Worm (Caenorhabditis elegans) whole organism, young adult: Measurements from ENCODE around the gene C47D2.1.

ENCODE experiments used
- B0019.2 ChIP-seq: fragments of 200-800 bp; sonication (Bioruptor generic); conservative IDR thresholded peaks from 2 replicates; pipeline ENCODE4 v1.3.6; 2022; ENCODE audit warnings: missing genetic modification reagents, missing genetic modification characterization, missing compliant biosample characterization
- B0035.1 ChIP-seq: sonication (generic microtip); optimal IDR thresholded peaks from 2 replicates; lab custom pipeline; 2016; ENCODE audit warnings: missing genetic modification characterization, mild to moderate bottlenecking, missing compliant biosample characterization, missing genotype, missing genetic modification reagents
- B0336.3 ChIP-seq: fragments of 200-800 bp; sonication (Bioruptor generic); IDR thresholded peaks from 2 replicates; pipeline ENCODE4 v1.3.6; 2022; ENCODE audit warnings: missing genetic modification characterization, missing compliant biosample characterization
- C06A6.2 ChIP-seq: fragments of 200-800 bp; sonication (Bioruptor generic); conservative IDR thresholded peaks from 2 replicates; pipeline ENCODE4 v1.3.6; 2022; ENCODE audit warnings: missing genetic modification characterization, missing compliant biosample characterization
- D2030.7 ChIP-seq: fragments of 200-800 bp; sonication (Bioruptor generic); IDR thresholded peaks from 2 replicates; pipeline ENCODE4 v1.3.6; 2022; ENCODE audit warnings: missing genetic modification reagents, missing genetic modification characterization, missing compliant biosample characterization
- F10E7.11 ChIP-seq: sonication (generic microtip); optimal IDR thresholded peaks from 2 replicates; lab custom pipeline; 2017; ENCODE audit warnings: mild to moderate bottlenecking, missing genetic modification characterization, moderate library complexity, missing compliant biosample characterization
- F33H1.4 ChIP-seq: fragments of 200-800 bp; sonication (Bioruptor generic); IDR thresholded peaks from 2 replicates; pipeline ENCODE4 v1.3.6; 2022; ENCODE audit warnings: missing genetic modification reagents, missing genetic modification characterization, missing compliant biosample characterization
- F37B4.10 ChIP-seq: fragments of 200-800 bp; sonication (Bioruptor generic); IDR thresholded peaks from 2 replicates; pipeline ENCODE4 v1.3.6; 2022; ENCODE audit warnings: missing genetic modification characterization, missing compliant biosample characterization
- F52B5.7 ChIP-seq: sonication (generic microtip); optimal IDR thresholded peaks from 2 replicates; lab custom pipeline; 2016; ENCODE audit warnings: mild to moderate bottlenecking, missing genetic modification characterization, missing compliant biosample characterization
- K12H6.12 ChIP-seq: fragments of 200-800 bp; sonication (Bioruptor generic); optimal IDR thresholded peaks from 2 replicates; lab custom pipeline; 2018; ENCODE audit warnings: mild to moderate bottlenecking, missing genetic modification characterization, missing compliant biosample characterization
- Y53F4B.3 ChIP-seq: fragments of 200-800 bp; sonication (Bioruptor generic); IDR thresholded peaks from 2 replicates; pipeline ENCODE4 v1.3.6; 2022; ENCODE audit warnings: missing genetic modification reagents, missing genetic modification characterization, missing compliant biosample characterization
- akir-1 ChIP-seq: fragments of 200-800 bp; sonication (Bioruptor generic); optimal IDR thresholded peaks from 2 replicates; lab custom pipeline; 2018; ENCODE audit warnings: mild to moderate bottlenecking, missing genetic modification characterization, moderate library complexity, missing compliant biosample characterization
- atf-7 ChIP-seq: sonication (generic microtip); optimal IDR thresholded peaks from 2 replicates; lab custom pipeline; 2017; ENCODE audit warnings: mild to moderate bottlenecking, missing genetic modification characterization, missing compliant biosample characterization
- athp-1 ChIP-seq: sonication (generic microtip); optimal IDR thresholded peaks from 2 replicates; lab custom pipeline; 2017; ENCODE audit warnings: mild to moderate bottlenecking, missing genetic modification characterization, missing compliant biosample characterization
- attf-6 ChIP-seq: fragments of 200-800 bp; sonication (Bioruptor generic); IDR thresholded peaks from 2 replicates; pipeline ENCODE4 v1.3.6; 2022; ENCODE audit warnings: missing genetic modification reagents, missing genetic modification characterization, missing compliant biosample characterization
- ceh-100 ChIP-seq: fragments of 200-800 bp; sonication (Bioruptor generic); IDR thresholded peaks from 2 replicates; pipeline ENCODE4 v1.3.6; 2022; ENCODE audit warnings: missing genetic modification reagents, missing genetic modification characterization, missing compliant biosample characterization
- ceh-79 ChIP-seq: sonication (generic microtip); optimal IDR thresholded peaks from 2 replicates; lab custom pipeline; 2017; ENCODE audit warnings: mild to moderate bottlenecking, missing genetic modification characterization, missing compliant biosample characterization
- dox-1 ChIP-seq: fragments of 200-800 bp; sonication (Bioruptor generic); IDR thresholded peaks from 2 replicates; pipeline ENCODE4 v1.3.6; 2022; ENCODE audit warnings: missing genetic modification reagents, missing genetic modification characterization, missing compliant biosample characterization
- dpl-1 ChIP-seq: fragments of 150-350 bp; optimal IDR thresholded peaks from 2 replicates; lab custom pipeline; 2014; ENCODE audit warnings: missing biosample characterization, missing genetic modification reagents, missing genetic modification characterization
- efl-1 ChIP-seq: fragments of 150-350 bp; optimal IDR thresholded peaks from 2 replicates; lab custom pipeline; 2014; ENCODE audit warnings: missing biosample characterization, missing genetic modification reagents, missing genetic modification characterization
- egl-18 ChIP-seq: fragments of 200-800 bp; sonication (Bioruptor generic); IDR thresholded peaks from 2 replicates; pipeline ENCODE4 v1.3.6; 2022; ENCODE audit warnings: missing genetic modification reagents, missing genetic modification characterization, missing compliant biosample characterization
- him-1 ChIP-seq: sonication (generic microtip); optimal IDR thresholded peaks from 2 replicates; lab custom pipeline; 2016; ENCODE audit warnings: missing genotype, missing genetic modification reagents, missing genetic modification characterization, missing compliant biosample characterization
- hlh-12 ChIP-seq: sonication (generic microtip); optimal IDR thresholded peaks from 2 replicates; lab custom pipeline; 2016; ENCODE audit warnings: missing genetic modification characterization, missing compliant biosample characterization
- hmg-1.2 ChIP-seq: fragments of 200-800 bp; sonication (Bioruptor generic); IDR thresholded peaks from 2 replicates; pipeline ENCODE4 v1.3.6; 2022; ENCODE audit warnings: missing genetic modification reagents, missing genetic modification characterization, missing compliant biosample characterization
- hmg-20 ChIP-seq: fragments of 200-800 bp; sonication (Bioruptor generic); IDR thresholded peaks from 2 replicates; pipeline ENCODE4 v1.3.6; 2022; ENCODE audit warnings: missing genetic modification reagents, missing genetic modification characterization, missing compliant biosample characterization
- hsf-1 ChIP-seq: fragments of 200-800 bp; sonication (Bioruptor generic); IDR thresholded peaks from 2 replicates; pipeline ENCODE4 v1.3.6; 2022; ENCODE audit warnings: missing genetic modification reagents, missing genetic modification characterization, missing compliant biosample characterization
- let-526 ChIP-seq: fragments of 200-800 bp; sonication (Bioruptor generic); IDR thresholded peaks from 2 replicates; pipeline ENCODE4 v1.3.6; 2022; ENCODE audit warnings: missing genetic modification reagents, missing genetic modification characterization, missing compliant biosample characterization
- let-607 ChIP-seq, 2 experiments: fragments of 200-800 bp in 1 of 2; sonication (Bioruptor generic) in 1 of 2; sonication (generic microtip) in 1 of 2; optimal IDR thresholded peaks; 2 replicates each; lab custom pipeline; 2016 to 2018; ENCODE audit warnings: mild to moderate bottlenecking in 2 of 2, missing compliant biosample characterization in 2 of 2, missing genetic modification characterization in 2 of 2, moderate library complexity in 2 of 2, missing genotype in 1 of 2
- lin-26 ChIP-seq: fragments of 200-800 bp; sonication (Bioruptor generic); IDR thresholded peaks from 2 replicates; pipeline ENCODE4 v1.3.6; 2022; ENCODE audit warnings: missing genetic modification reagents, missing genetic modification characterization, missing compliant biosample characterization
- lin-35 ChIP-seq, 3 experiments: fragments of 150-350 bp in 2 of 3; sonication (generic microtip) in 1 of 3; optimal IDR thresholded peaks; 2 replicates each; lab custom pipeline; 2014 to 2018; ENCODE audit warnings: missing biosample characterization in 3 of 3, missing genetic modification characterization in 3 of 3, missing genetic modification reagents in 3 of 3
- lin-40 ChIP-seq: sonication (generic microtip); optimal IDR thresholded peaks from 2 replicates; lab custom pipeline; 2016; ENCODE audit warnings: missing genetic modification characterization, mild to moderate bottlenecking, missing compliant biosample characterization, missing genotype, missing genetic modification reagents
- madf-6 ChIP-seq: fragments of 200-800 bp; sonication (Bioruptor generic); IDR thresholded peaks from 2 replicates; pipeline ENCODE4 v1.3.6; 2022; ENCODE audit warnings: missing genetic modification reagents, missing genetic modification characterization, missing compliant biosample characterization
- mes-4 ChIP-seq: sonication (generic microtip); optimal IDR thresholded peaks from 2 replicates; lab custom pipeline; 2016; ENCODE audit warnings: missing genotype, missing genetic modification characterization, missing compliant biosample characterization
- sdz-38 ChIP-seq: sonication (generic microtip); optimal IDR thresholded peaks from 2 replicates; lab custom pipeline; 2016; ENCODE audit warnings: missing genotype, missing genetic modification characterization, missing compliant biosample characterization
- sea-2 ChIP-seq: fragments of 200-800 bp; sonication (Bioruptor generic); IDR thresholded peaks from 2 replicates; pipeline ENCODE4 v1.3.6; 2022; ENCODE audit warnings: missing genetic modification characterization, missing compliant biosample characterization
- zfh-2 ChIP-seq: fragments of 200-800 bp; sonication (Bioruptor generic); conservative IDR thresholded peaks from 2 replicates; pipeline ENCODE4 v1.3.6; 2022; ENCODE audit warnings: missing genetic modification reagents, missing genetic modification characterization, missing compliant biosample characterization
- zim-3 ChIP-seq: sonication (generic microtip); optimal IDR thresholded peaks from 2 replicates; lab custom pipeline; 2017; ENCODE audit warnings: mild to moderate bottlenecking, missing genetic modification characterization, moderate library complexity, missing compliant biosample characterization
- ztf-18 ChIP-seq: sonication (generic microtip); optimal IDR thresholded peaks from 2 replicates; lab custom pipeline; 2016; ENCODE audit warnings: missing genotype, mild to moderate bottlenecking, missing genetic modification characterization, missing compliant biosample characterization
- ztf-22 ChIP-seq: fragments of 200-800 bp; sonication (Bioruptor generic); optimal IDR thresholded peaks from 2 replicates; lab custom pipeline; 2018; ENCODE audit warnings: mild to moderate bottlenecking, missing genetic modification characterization, moderate library complexity, missing compliant biosample characterization

Gene C47D2.1

ce11 chrX:8216957-8217356 lies 2.1 kb downstream of the C47D2.1 start:
- TF ChIP-seq lin-26, result no peak
- TF ChIP-seq ceh-100 (GFP tag; lab: Robert Waterston, UW), result no peak
- TF ChIP-seq efl-1 (GFP tag; lab: Kevin White, UChicago), result no peak

ce11 chrX:8218653-8219052 lies 3.8 kb downstream of the C47D2.1 start, which contains the start of gene K02A6.4:
TSS of gene K02A6.4 (minus strand) at chrX:8218753.
- no peak for TF ChIP-seq madf-6 (GFP tag; lab: Robert Waterston, UW)
- TF ChIP-seq ceh-79, result no peak

ce11 chrX:8219428-8219827 lies 4.6 kb downstream of the C47D2.1 start, which contains the start of gene K02A6.1:
TSS of gene K02A6.1 (plus strand) at chrX:8219728.
- no peak for TF ChIP-seq hsf-1 (GFP tag; lab: Robert Waterston, UW)
- TF ChIP-seq atf-7 (tag; lab: Kevin White, UChicago), result no peak
- no peak for TF ChIP-seq ztf-22 (GFP tag; lab: Kevin White, UChicago)
- TF ChIP-seq zfh-2 (GFP tag; lab: Robert Waterston, UW), result no peak
- no peak for TF ChIP-seq hlh-12 (tag; lab: Kevin White, UChicago)
- TF ChIP-seq F33H1.4 (GFP tag; lab: Robert Waterston, UW), result no peak
- no peak for TF ChIP-seq ztf-18
- TF ChIP-seq B0035.1 (tag; lab: Kevin White, UChicago), result no peak
- no peak for TF ChIP-seq lin-35 (GFP tag; optimal IDR thresholded peaks at IDR 0.05; lab: Kevin White, UChicago)
- no peak for TF ChIP-seq lin-40
- TF ChIP-seq K12H6.12 (tag; lab: Kevin White, UChicago), result no peak

- no peak for TF ChIP-seq D2030.7 (GFP tag; lab: Robert Waterston, UW)
- no peak for TF ChIP-seq F52B5.7 (tag; lab: Kevin White, UChicago)
- TF ChIP-seq attf-6 (GFP tag; lab: Robert Waterston, UW), result no peak
- TF ChIP-seq zim-3 (tag; lab: Kevin White, UChicago), result no peak
- TF ChIP-seq C06A6.2 (GFP tag; lab: Robert Waterston, UW), result no peak
- TF ChIP-seq him-1, result no peak
- no peak for TF ChIP-seq Y53F4B.3
- TF ChIP-seq sea-2 (GFP tag; lab: Robert Waterston, UW), result no peak
- TF ChIP-seq lin-35 (GFP tag; optimal IDR thresholded peaks at IDR 0.05; lab: Kevin White, UChicago), result no peak
- TF ChIP-seq F37B4.10 (GFP tag; lab: Robert Waterston, UW), result no peak
- no peak for TF ChIP-seq let-526
- TF ChIP-seq dpl-1, result no peak
- TF ChIP-seq F10E7.11 (tag; lab: Kevin White, UChicago), result no peak
- TF ChIP-seq let-607 (tag; optimal IDR thresholded peaks at IDR 0.05; lab: Kevin White, UChicago), result no peak
- no peak for TF ChIP-seq hmg-1.2
- TF ChIP-seq sdz-38 (tag; lab: Kevin White, UChicago), result no peak
- no peak for TF ChIP-seq mes-4 (tag; lab: Kevin White, UChicago)
- TF ChIP-seq akir-1 (GFP tag; lab: Kevin White, UChicago), result no peak
- no peak for TF ChIP-seq hmg-20
These were observed 10.1 kb downstream of the C47D2.1 start, which contains the start of gene K02A6.2 for ce11 chrX:8224916-8225315. TSS of gene K02A6.2 (minus strand) at chrX:8225016.

ce11 chrX:8229221-8229620 lies 14.4 kb downstream of the C47D2.1 start:
- TF ChIP-seq egl-18 (GFP tag; lab: Robert Waterston, UW) (no peak), dox-1 (no peak), B0336.3 (GFP tag; lab: Robert Waterston, UW) (0 out of 2 replicates have a peak, but pooled peaks have one; percentile 8), athp-1 (no peak), B0019.2 (no peak)
